Fruit fly (Drosophila melanogaster): ENCODE results near the gene NTPase.

The NTPase gene

DNA sequence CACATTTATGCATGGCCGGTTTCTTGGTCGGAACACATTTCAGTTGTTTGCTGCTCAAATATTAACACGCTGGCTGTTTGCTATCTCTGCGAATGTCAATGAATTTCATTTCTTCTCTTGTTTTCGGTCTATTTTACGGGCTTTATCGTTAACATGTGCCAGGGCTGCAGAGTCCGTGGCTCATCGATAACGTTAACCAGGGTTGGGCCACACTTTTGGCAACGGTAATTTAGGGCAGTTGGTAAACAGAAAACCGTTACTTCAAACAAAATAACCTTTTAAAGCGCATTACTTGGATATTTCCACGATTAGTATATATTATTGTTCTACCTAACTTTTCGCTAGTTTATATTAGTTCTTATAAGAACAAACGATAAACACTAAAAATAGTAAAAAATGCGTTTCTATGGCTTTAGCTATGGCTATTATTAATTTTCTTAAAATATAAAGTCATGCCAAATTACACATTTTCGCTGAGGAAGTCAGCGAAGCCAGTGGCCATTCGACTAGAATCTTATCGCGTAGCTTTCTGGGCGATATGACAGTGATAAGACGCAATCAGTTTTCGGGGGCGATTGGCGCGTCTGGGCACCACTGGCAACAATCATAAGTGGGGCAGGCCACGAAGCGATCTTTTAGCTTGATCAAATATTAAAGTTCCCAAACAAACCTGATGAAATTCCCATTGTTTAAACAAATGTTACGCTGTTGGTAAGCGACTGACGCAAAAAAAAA lies 2.5 kb downstream of the NTPase start (continued):
- TF ChIP-seq sr (GFP tag; IDR thresholded peaks at IDR 0.05) (0 out of 3 replicates have a peak, but pooled peaks have one; percentile 29), ind (GFP tag; optimal IDR thresholded peaks at IDR 0.05) (peak; percentile 35), so (GFP tag; IDR thresholded peaks at IDR 0.05) (no peak; the same call in 2 of the 3 replicates), CG8924 (tag; optimal IDR thresholded peaks at IDR 0.05) (peak; percentile 47), Stat92E (GFP tag; optimal IDR thresholded peaks at IDR 0.05) (no peak), sna (GFP tag; IDR thresholded peaks at IDR 0.05; ENCODE audit: partially characterized antibody) (no peak), slbo (GFP tag; IDR thresholded peaks at IDR 0.05) (peak; percentile 67; the same call in 1 of the 2 replicates), ems (GFP tag; optimal IDR thresholded peaks at IDR 0.05) (peak; percentile 28), CG30403 (GFP tag; optimal IDR thresholded peaks at IDR 0.05) (peak; percentile 68), zen2 (GFP tag; IDR thresholded peaks at IDR 0.05; ENCODE audit: partially characterized antibody) (no peak), CG1024 (GFP tag; IDR thresholded peaks at IDR 0.05) (peak; percentile 56; the same call in 1 of the 2 replicates), caup (GFP tag; optimal IDR thresholded peaks at IDR 0.05; ENCODE audit: severe bottlenecking) (peak; percentile 26), Usf (GFP tag; optimal IDR thresholded peaks at IDR 0.05) (no peak), CG14014 (GFP tag; IDR thresholded peaks at IDR 0.05) (peak; percentile 67), CG2889 (GFP tag; IDR thresholded peaks at IDR 0.05) (no peak), onecut (GFP tag; IDR thresholded peaks at IDR 0.05) (peak; percentile 71), Hand (GFP tag; optimal IDR thresholded peaks at IDR 0.05) (no peak), CG15269 (tag; optimal IDR thresholded peaks at IDR 0.05) (peak; percentile 56), CG8089 (GFP tag; optimal IDR thresholded peaks at IDR 0.05) (no peak), CG17361 (GFP tag; IDR thresholded peaks at IDR 0.05) (peak; percentile 49; the same call in 2 of the 3 replicates), ash1 (GFP tag; optimal IDR thresholded peaks at IDR 0.05) (no peak), Bgb (GFP tag; IDR thresholded peaks at IDR 0.05; ENCODE audit: partially characterized antibody) (peak; percentile 46; the same call in 1 of the 2 replicates), maf-S (GFP tag; optimal IDR thresholded peaks at IDR 0.05) (no peak), CG11085 (GFP tag; IDR thresholded peaks at IDR 0.05) (no peak), tin (GFP tag; optimal IDR thresholded peaks at IDR 0.05) (no peak), salm (tag; optimal IDR thresholded peaks at IDR 0.05) (no peak), bab2 (GFP tag; optimal IDR thresholded peaks at IDR 0.05) (peak; percentile 35), psq (GFP tag; optimal IDR thresholded peaks at IDR 0.05) (no peak), CG9817 (tag; optimal IDR thresholded peaks at IDR 0.05) (no peak), tap (tag; optimal IDR thresholded peaks at IDR 0.05) (no peak), crc (GFP tag; optimal IDR thresholded peaks at IDR 0.05) (peak; percentile 8), CG13775 (GFP tag; optimal IDR thresholded peaks at IDR 0.05) (peak; percentile 48), Myb (GFP tag; optimal IDR thresholded peaks at IDR 0.05) (peak; percentile 91), CG12155 (GFP tag; optimal IDR thresholded peaks at IDR 0.05) (peak; percentile 33), CG7928 (GFP tag; optimal IDR thresholded peaks at IDR 0.05) (peak; percentile 96), CG17912 (GFP tag; optimal IDR thresholded peaks at IDR 0.05) (no peak), ham (GFP tag; IDR thresholded peaks at IDR 0.05) (no peak), nau (GFP tag; optimal IDR thresholded peaks at IDR 0.05) (peak; percentile 65), CG15601 (tag; optimal IDR thresholded peaks at IDR 0.05) (peak; percentile 55), CG3838 (GFP tag; optimal IDR thresholded peaks at IDR 0.05) (no peak), her (GFP tag; optimal IDR thresholded peaks at IDR 0.05) (peak; percentile 32), slp2 (GFP tag; optimal IDR thresholded peaks at IDR 0.05) (peak; percentile 5), Blimp-1 (GFP tag; optimal IDR thresholded peaks at IDR 0.05) (peak; percentile 19), CG13296 (GFP tag; optimal IDR thresholded peaks at IDR 0.05) (peak; percentile 66), CG10321 (GFP tag; IDR thresholded peaks at IDR 0.05) (no peak; the same call in 1 of the 2 replicates), CG32772 (GFP tag; IDR thresholded peaks at IDR 0.05) (no peak), pros (GFP tag; optimal IDR thresholded peaks at IDR 0.05) (no peak), GATAe (GFP tag; conservative IDR thresholded peaks at IDR 0.05) (peak; percentile 84), CG7372 (GFP tag; IDR thresholded peaks at IDR 0.05) (peak; percentile 39; the same call in 1 of the 2 replicates)

Data from whole organism, embryonic.